Worm (Caenorhabditis elegans): ENCODE results near the gene mig-13.

The mig-13 gene

DNA sequence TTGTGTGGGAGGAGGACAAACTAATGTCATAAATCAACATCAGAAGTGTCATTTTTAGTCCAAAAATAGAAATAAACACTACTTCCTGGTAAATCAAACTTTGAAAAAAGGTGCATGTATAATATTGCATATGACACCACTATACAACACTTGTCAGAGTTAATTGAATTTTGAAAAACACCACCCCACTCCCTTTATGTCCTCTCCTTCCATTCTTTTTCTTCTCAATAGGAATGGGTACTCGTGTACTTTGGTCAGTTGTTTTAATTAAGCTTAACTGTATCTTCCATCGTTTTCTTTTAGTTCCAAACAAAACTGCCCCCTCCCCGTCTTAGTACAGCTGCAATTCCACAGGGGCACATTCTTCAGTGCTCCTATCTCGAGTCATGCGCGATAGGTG, 12.4 kb downstream of the mig-13 start:
- no peak for TF ChIP-seq T22C8.4 (GFP tag; IDR thresholded peaks at IDR 0.05)
- no peak for TF ChIP-seq flt-1 (GFP tag; IDR thresholded peaks at IDR 0.05)
- TF ChIP-seq med-1 (GFP tag; optimal IDR thresholded peaks at IDR 0.05; ENCODE audit: insufficient read depth) = no peak
- TF ChIP-seq cog-1 (tag; optimal IDR thresholded peaks at IDR 0.05) = no peak

ce11 chrX:4784776-4785175, 15.2 kb downstream of the mig-13 start:
- TF ChIP-seq flt-1 (GFP tag; IDR thresholded peaks at IDR 0.05) = no peak
- TF ChIP-seq ztf-23 (GFP tag; IDR thresholded peaks at IDR 0.05) = no peak
- no peak for TF ChIP-seq ref-1 (GFP tag; conservative IDR thresholded peaks at IDR 0.05)
- TF ChIP-seq klf-2 (GFP tag; conservative IDR thresholded peaks at IDR 0.05) = no peak
- no peak for TF ChIP-seq tab-1 (GFP tag; IDR thresholded peaks at IDR 0.05)
- no peak for TF ChIP-seq cog-1 (tag; optimal IDR thresholded peaks at IDR 0.05)
- no peak for TF ChIP-seq med-1 (GFP tag; optimal IDR thresholded peaks at IDR 0.05; ENCODE audit: insufficient read depth)
- TF ChIP-seq ztf-29 (GFP tag; IDR thresholded peaks at IDR 0.05) = no peak
- TF ChIP-seq T22C8.4 (GFP tag; IDR thresholded peaks at IDR 0.05) = no peak

ce11 chrX:4783117-4783775, 16.7 kb downstream of the mig-13 start, which contains the start of gene F43C9.2:
TSS of gene F43C9.2 (plus strand) at chrX:4783613.
- no peak for TF ChIP-seq ztf-23 (GFP tag; IDR thresholded peaks at IDR 0.05)
- no peak for TF ChIP-seq ref-1 (GFP tag; conservative IDR thresholded peaks at IDR 0.05)
- TF ChIP-seq ztf-29 (GFP tag; IDR thresholded peaks at IDR 0.05) = no peak
- TF ChIP-seq T22C8.4 (GFP tag; IDR thresholded peaks at IDR 0.05) = no peak
- TF ChIP-seq med-1 (GFP tag; optimal IDR thresholded peaks at IDR 0.05; ENCODE audit: insufficient read depth) = no peak
- no peak for TF ChIP-seq klf-2 (GFP tag; conservative IDR thresholded peaks at IDR 0.05)
- TF ChIP-seq cog-1 (tag; optimal IDR thresholded peaks at IDR 0.05) = no peak
- TF ChIP-seq flt-1 (GFP tag; IDR thresholded peaks at IDR 0.05) = no peak
- no peak for TF ChIP-seq tab-1 (GFP tag; IDR thresholded peaks at IDR 0.05)

ce11 chrX:4782197-4782596, 17.7 kb downstream of the mig-13 start, which contains the start of gene hum-10:
TSS of gene hum-10 (minus strand) at chrX:4782297.
- TF ChIP-seq T22C8.4 (GFP tag; IDR thresholded peaks at IDR 0.05) (no peak), klf-2 (GFP tag; conservative IDR thresholded peaks at IDR 0.05) (no peak)

DNA sequence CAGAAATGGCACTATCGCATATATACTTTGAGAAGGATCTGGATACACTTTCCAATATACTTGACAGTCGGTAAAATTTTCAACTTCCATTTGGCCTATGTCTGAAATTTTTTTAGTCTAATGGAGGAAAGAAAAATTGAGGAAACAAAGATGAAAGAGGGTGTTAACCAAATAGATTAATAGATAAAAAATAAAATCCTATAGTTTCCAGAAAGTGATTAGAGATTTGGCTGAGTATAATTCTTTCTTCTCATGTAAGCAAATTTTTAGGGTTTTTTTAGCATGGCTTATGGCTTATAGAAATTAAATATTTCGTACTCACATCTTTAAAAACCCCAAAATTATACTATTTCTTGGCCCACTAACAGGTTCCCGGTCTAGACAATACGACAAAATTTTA, 30.0 kb downstream of the mig-13 start, which contains the start of gene npr-1:
npr-1 (minus strand) TSS at position 101 of the 400 bp plus-strand sequence.
- TF ChIP-seq cog-1 (tag; optimal IDR thresholded peaks at IDR 0.05) (no peak), med-1 (GFP tag; optimal IDR thresholded peaks at IDR 0.05; ENCODE audit: insufficient read depth) (no peak), klf-2 (GFP tag; conservative IDR thresholded peaks at IDR 0.05) (no peak), ref-1 (GFP tag; conservative IDR thresholded peaks at IDR 0.05) (no peak), ztf-29 (GFP tag; IDR thresholded peaks at IDR 0.05) (no peak), ztf-23 (GFP tag; IDR thresholded peaks at IDR 0.05) (no peak), tab-1 (GFP tag; IDR thresholded peaks at IDR 0.05) (no peak), flt-1 (GFP tag; IDR thresholded peaks at IDR 0.05) (no peak), T22C8.4 (GFP tag; IDR thresholded peaks at IDR 0.05) (no peak)

DNA sequence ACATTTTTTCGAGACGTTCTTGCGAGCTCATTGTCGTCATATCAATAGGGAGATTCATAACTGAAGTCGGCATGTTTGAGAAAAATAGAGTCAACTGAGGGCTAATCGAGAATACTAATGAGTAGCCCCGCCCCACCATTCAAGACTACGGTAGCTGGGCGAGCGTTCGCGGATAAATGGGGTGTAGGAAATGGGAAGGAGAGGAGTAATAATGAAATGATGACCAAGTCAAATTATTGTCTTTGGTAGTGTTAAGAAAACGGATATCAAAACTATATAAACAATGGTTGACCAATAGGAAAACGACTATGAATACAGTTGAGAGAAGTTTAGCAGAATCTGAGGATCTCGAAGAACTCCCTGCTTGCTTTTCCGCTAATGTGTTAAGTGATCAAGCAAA, 38.4 kb downstream of the mig-13 start, which contains the start of gene mls-2:
mls-2 (minus strand) TSS at position 101 of the 400 bp plus-strand sequence.
- TF ChIP-seq tab-1 (GFP tag; IDR thresholded peaks at IDR 0.05) = no peak
- TF ChIP-seq med-1 (GFP tag; optimal IDR thresholded peaks at IDR 0.05; ENCODE audit: insufficient read depth) = no peak
- TF ChIP-seq flt-1 (GFP tag; IDR thresholded peaks at IDR 0.05) = no peak
- TF ChIP-seq ztf-23 (GFP tag; IDR thresholded peaks at IDR 0.05) = no peak
- no peak for TF ChIP-seq ref-1 (GFP tag; conservative IDR thresholded peaks at IDR 0.05)
- TF ChIP-seq klf-2 (GFP tag; conservative IDR thresholded peaks at IDR 0.05) = no peak
- TF ChIP-seq ztf-29 (GFP tag; IDR thresholded peaks at IDR 0.05) = no peak
- TF ChIP-seq cog-1 (tag; optimal IDR thresholded peaks at IDR 0.05) = no peak

DNA sequence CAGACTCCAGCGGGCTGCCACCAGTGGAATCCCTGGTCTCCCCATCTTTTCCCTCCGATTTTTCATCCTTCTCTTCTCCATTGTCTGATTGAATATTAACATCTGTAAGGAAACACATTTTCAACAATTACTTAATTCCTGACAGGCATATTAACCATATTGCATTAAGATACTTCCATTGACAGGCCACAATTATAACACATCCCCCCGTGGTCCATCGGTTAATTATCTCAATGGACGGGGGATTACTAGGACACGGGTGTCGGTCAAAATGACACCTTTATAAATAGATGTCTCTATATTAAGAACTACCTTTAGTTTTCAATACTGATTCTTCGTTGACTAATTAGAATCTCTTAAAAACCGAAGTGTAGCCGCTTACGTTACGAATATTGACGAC, 40.2 kb downstream of the mig-13 start:
- TF ChIP-seq flt-1 (GFP tag; IDR thresholded peaks at IDR 0.05) (no peak), ztf-29 (GFP tag; IDR thresholded peaks at IDR 0.05) (no peak), cog-1 (tag; optimal IDR thresholded peaks at IDR 0.05) (no peak), med-1 (GFP tag; optimal IDR thresholded peaks at IDR 0.05; ENCODE audit: insufficient read depth) (no peak), tab-1 (GFP tag; IDR thresholded peaks at IDR 0.05) (no peak), klf-2 (GFP tag; conservative IDR thresholded peaks at IDR 0.05) (no peak), ref-1 (GFP tag; conservative IDR thresholded peaks at IDR 0.05) (no peak), ztf-23 (GFP tag; IDR thresholded peaks at IDR 0.05) (no peak), T22C8.4 (GFP tag; IDR thresholded peaks at IDR 0.05) (no peak)

DNA sequence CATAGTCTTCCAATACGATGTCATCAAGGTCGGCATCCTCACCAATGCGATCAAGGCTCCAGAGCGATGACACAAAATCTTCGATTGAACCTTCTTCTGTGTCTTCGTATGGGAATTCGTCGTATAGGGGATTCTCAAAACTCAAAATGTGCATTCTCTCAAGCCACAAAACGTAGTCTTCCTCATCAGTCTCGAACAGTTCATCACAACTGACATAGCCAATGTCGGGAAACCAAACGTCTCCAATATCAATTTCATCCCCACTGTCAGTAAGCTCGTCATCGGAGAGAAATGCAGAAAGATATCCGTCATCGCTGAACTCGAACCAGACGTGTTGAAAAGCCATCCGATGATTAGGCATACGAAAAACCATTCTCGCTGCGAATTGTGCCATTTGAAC, 45.2 kb downstream of the mig-13 start, which contains the start of gene C39E6.2:
C39E6.2 (minus strand) TSS at position 394 of the 400 bp plus-strand sequence.
- TF ChIP-seq cog-1 (tag; optimal IDR thresholded peaks at IDR 0.05) = no peak
- TF ChIP-seq ztf-23 (GFP tag; IDR thresholded peaks at IDR 0.05) = no peak
- no peak for TF ChIP-seq tab-1 (GFP tag; IDR thresholded peaks at IDR 0.05)
- no peak for TF ChIP-seq T22C8.4 (GFP tag; IDR thresholded peaks at IDR 0.05)
- TF ChIP-seq ztf-29 (GFP tag; IDR thresholded peaks at IDR 0.05) = no peak
- no peak for TF ChIP-seq klf-2 (GFP tag; conservative IDR thresholded peaks at IDR 0.05)
- TF ChIP-seq med-1 (GFP tag; optimal IDR thresholded peaks at IDR 0.05; ENCODE audit: insufficient read depth) = no peak
- no peak for TF ChIP-seq flt-1 (GFP tag; IDR thresholded peaks at IDR 0.05)

DNA sequence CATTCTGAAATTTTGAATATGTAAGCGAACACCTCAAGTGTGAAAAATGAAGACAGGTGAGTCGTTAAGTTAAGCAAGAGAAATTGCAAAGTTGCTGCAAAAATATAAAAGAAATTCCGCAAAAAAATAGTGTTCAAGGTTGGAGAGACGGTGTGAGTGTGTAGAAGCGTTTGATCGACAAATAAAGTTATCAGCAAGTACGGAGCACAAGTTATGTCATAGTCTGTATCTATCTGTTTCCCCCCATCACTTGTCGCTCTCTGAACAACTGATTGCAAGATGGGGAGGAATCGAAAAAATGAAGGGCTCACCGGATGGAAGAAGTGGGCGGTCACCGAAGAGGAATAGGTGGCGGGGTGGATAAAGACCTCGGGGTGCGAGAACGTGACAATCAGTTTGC, 50.8 kb downstream of the mig-13 start, which contains the start of gene lon-2:
lon-2 (minus strand) TSS at position 4 of the 400 bp plus-strand sequence.
- TF ChIP-seq cog-1 (tag; optimal IDR thresholded peaks at IDR 0.05) (no peak), ztf-29 (GFP tag; IDR thresholded peaks at IDR 0.05) (no peak), ref-1 (GFP tag; conservative IDR thresholded peaks at IDR 0.05) (no peak), med-1 (GFP tag; optimal IDR thresholded peaks at IDR 0.05; ENCODE audit: insufficient read depth) (no peak), ztf-23 (GFP tag; IDR thresholded peaks at IDR 0.05) (no peak), klf-2 (GFP tag; conservative IDR thresholded peaks at IDR 0.05) (no peak), tab-1 (GFP tag; IDR thresholded peaks at IDR 0.05) (no peak), T22C8.4 (GFP tag; IDR thresholded peaks at IDR 0.05) (no peak), flt-1 (GFP tag; IDR thresholded peaks at IDR 0.05) (no peak)
